Worm (Caenorhabditis elegans) whole organism, late embryonic: ENCODE measurements around the gene sqv-2.

Source experiments
- C08G9.2 ChIP-seq: sonication (generic microtip); optimal IDR thresholded peaks from 2 replicates; lab custom pipeline; 2016; ENCODE audit warnings: mild to moderate bottlenecking, missing genetic modification characterization, moderate library complexity, missing compliant biosample characterization
- C38D4.7 ChIP-seq: fragments of 200-800 bp; sonication (Bioruptor generic); optimal IDR thresholded peaks from 2 replicates; lab custom pipeline; 2018; ENCODE audit warnings: mild to moderate bottlenecking, missing genetic modification characterization, moderate library complexity, missing compliant biosample characterization
- K02D7.2 ChIP-seq: sonication (generic microtip); optimal IDR thresholded peaks from 2 replicates; lab custom pipeline; 2017; ENCODE audit warnings: mild to moderate bottlenecking, missing genetic modification characterization, missing compliant biosample characterization
- T23F11.4 ChIP-seq: fragments of 200-800 bp; sonication (Bioruptor generic); optimal IDR thresholded peaks from 2 replicates; lab custom pipeline; 2018; ENCODE audit warnings: mild to moderate bottlenecking, missing genetic modification characterization, missing compliant biosample characterization
- Y22D7AL.16 ChIP-seq: sonication (generic microtip); optimal IDR thresholded peaks from 2 replicates; lab custom pipeline; 2016; ENCODE audit warnings: missing genetic modification characterization, missing compliant biosample characterization
- ahr-1 ChIP-seq: sonication (generic microtip); optimal IDR thresholded peaks from 2 replicates; lab custom pipeline; 2016; ENCODE audit warnings: missing genetic modification characterization, missing compliant biosample characterization
- ama-1 ChIP-seq: fragments of 150-350 bp; optimal IDR thresholded peaks from 2 replicates; lab custom pipeline; 2014
- ceh-14 ChIP-seq: sonication (generic microtip); optimal IDR thresholded peaks from 2 replicates; lab custom pipeline; 2016; ENCODE audit warnings: missing genotype, missing genetic modification characterization, missing compliant biosample characterization
- ceh-18 ChIP-seq: sonication (generic microtip); optimal IDR thresholded peaks from 2 replicates; lab custom pipeline; 2016; ENCODE audit warnings: missing genetic modification characterization, missing compliant biosample characterization
- ceh-19 ChIP-seq: fragments of 200-800 bp; sonication (Bioruptor generic); optimal IDR thresholded peaks from 2 replicates; lab custom pipeline; 2018; ENCODE audit warnings: mild to moderate bottlenecking, missing genetic modification characterization, missing compliant biosample characterization
- ceh-22 ChIP-seq: sonication (generic microtip); optimal IDR thresholded peaks from 2 replicates; lab custom pipeline; 2017; ENCODE audit warnings: missing biosample characterization, missing genetic modification characterization
- ceh-24 ChIP-seq: sonication (generic microtip); optimal IDR thresholded peaks from 2 replicates; lab custom pipeline; 2016; ENCODE audit warnings: mild to moderate bottlenecking, missing genetic modification characterization, missing compliant biosample characterization
- ceh-30 ChIP-seq: fragments of 150-350 bp; optimal IDR thresholded peaks from 2 replicates; lab custom pipeline; 2014; ENCODE audit warnings: missing biosample characterization, missing genetic modification characterization
- ceh-34 ChIP-seq: sonication (generic microtip); optimal IDR thresholded peaks from 2 replicates; lab custom pipeline; 2016; ENCODE audit warnings: mild to moderate bottlenecking, missing genetic modification characterization, missing compliant biosample characterization
- ceh-45 ChIP-seq: fragments of 200-800 bp; sonication (Bioruptor generic); IDR thresholded peaks from 2 replicates; pipeline ENCODE4 v1.3.6; 2022; ENCODE audit warnings: missing genetic modification reagents, missing genetic modification characterization, missing compliant biosample characterization
- ceh-6 ChIP-seq: fragments of 200-800 bp; sonication (Bioruptor generic); optimal IDR thresholded peaks from 2 replicates; lab custom pipeline; 2018; ENCODE audit warnings: mild to moderate bottlenecking, missing genetic modification characterization, missing compliant biosample characterization
- ceh-9 ChIP-seq: sonication (generic microtip); optimal IDR thresholded peaks from 2 replicates; lab custom pipeline; 2016; ENCODE audit warnings: mild to moderate bottlenecking, missing genetic modification characterization, inconsistent platforms, missing compliant biosample characterization
- dve-1 ChIP-seq: sonication (generic microtip); optimal IDR thresholded peaks from 2 replicates; lab custom pipeline; 2017; ENCODE audit warnings: antibody characterized with exemption, mild to moderate bottlenecking, missing genetic modification characterization, missing compliant biosample characterization
- elt-4 ChIP-seq: sonication (generic microtip); optimal IDR thresholded peaks from 2 replicates; lab custom pipeline; 2016; ENCODE audit warnings: missing genetic modification characterization, missing compliant biosample characterization
- ets-4 ChIP-seq: sonication (generic microtip); optimal IDR thresholded peaks from 2 replicates; lab custom pipeline; 2016; ENCODE audit warnings: missing genetic modification characterization, missing compliant biosample characterization
- fkh-10 ChIP-seq: fragments of 150-350 bp; optimal IDR thresholded peaks from 2 replicates; lab custom pipeline; 2014; ENCODE audit warnings: missing biosample characterization, missing genetic modification reagents, missing genetic modification characterization
- hlh-13 ChIP-seq: fragments of 200-800 bp; sonication (Bioruptor generic); optimal IDR thresholded peaks from 2 replicates; lab custom pipeline; 2018; ENCODE audit warnings: mild to moderate bottlenecking, missing genetic modification characterization, missing compliant biosample characterization
- hlh-15 ChIP-seq: sonication (generic microtip); optimal IDR thresholded peaks from 2 replicates; lab custom pipeline; 2016; ENCODE audit warnings: missing genetic modification characterization, missing compliant biosample characterization
- hlh-30 ChIP-seq: sonication (generic microtip); optimal IDR thresholded peaks from 2 replicates; lab custom pipeline; 2017; ENCODE audit warnings: antibody characterized with exemption, missing genetic modification characterization, missing compliant biosample characterization; ENCODE audit not compliant: insufficient read depth
- hlh-8 ChIP-seq: sonication (generic microtip); optimal IDR thresholded peaks from 2 replicates; lab custom pipeline; 2016; ENCODE audit warnings: missing genotype, missing genetic modification characterization, missing compliant biosample characterization
- lim-6 ChIP-seq: sonication (generic microtip); optimal IDR thresholded peaks from 2 replicates; lab custom pipeline; 2016; ENCODE audit warnings: missing genetic modification characterization, missing compliant biosample characterization
- lin-11 ChIP-seq: fragments of 200-800 bp; sonication (Bioruptor generic); optimal IDR thresholded peaks from 2 replicates; lab custom pipeline; 2018; ENCODE audit warnings: mild to moderate bottlenecking, missing genetic modification characterization, missing compliant biosample characterization
- mec-3 ChIP-seq: sonication (generic microtip); optimal IDR thresholded peaks from 2 replicates; lab custom pipeline; 2016; ENCODE audit warnings: borderline replicate concordance, missing genetic modification characterization, missing compliant biosample characterization
- nfya-1 ChIP-seq: sonication (generic microtip); optimal IDR thresholded peaks from 2 replicates; lab custom pipeline; 2017; ENCODE audit warnings: missing genetic modification characterization, mild to moderate bottlenecking, missing compliant biosample characterization, antibody characterized with exemption, moderate library complexity
- nhr-232 ChIP-seq: sonication (generic microtip); optimal IDR thresholded peaks from 2 replicates; lab custom pipeline; 2016; ENCODE audit warnings: missing genetic modification characterization, missing compliant biosample characterization
- pag-3 ChIP-seq: sonication (generic microtip); optimal IDR thresholded peaks from 2 replicates; lab custom pipeline; 2016; ENCODE audit warnings: missing compliant biosample characterization, missing genetic modification characterization, borderline replicate concordance
- pax-1 ChIP-seq: fragments of 150-350 bp; optimal IDR thresholded peaks from 2 replicates; lab custom pipeline; 2014; ENCODE audit warnings: missing biosample characterization, missing genetic modification characterization
- pha-2 ChIP-seq: sonication (generic microtip); optimal IDR thresholded peaks from 2 replicates; lab custom pipeline; 2017; ENCODE audit warnings: mild to moderate bottlenecking, missing genetic modification characterization, missing compliant biosample characterization
- pha-4 ChIP-seq: fragments of 150-350 bp; optimal IDR thresholded peaks from 2 replicates; lab custom pipeline; 2018; ENCODE audit warnings: missing biosample characterization, missing genetic modification reagents, missing genetic modification characterization
- pqm-1 ChIP-seq: sonication (generic microtip); optimal IDR thresholded peaks from 2 replicates; lab custom pipeline; 2016; ENCODE audit warnings: missing genetic modification characterization, missing compliant biosample characterization
- pros-1 ChIP-seq: fragments of 150-350 bp; optimal IDR thresholded peaks from 2 replicates; lab custom pipeline; 2014; ENCODE audit warnings: missing biosample characterization, missing genetic modification reagents, missing genetic modification characterization
- ref-2 ChIP-seq: sonication (generic microtip); optimal IDR thresholded peaks from 2 replicates; lab custom pipeline; 2016; ENCODE audit warnings: missing genetic modification characterization, missing compliant biosample characterization
- sox-2 ChIP-seq: fragments of 200-800 bp; sonication (Bioruptor generic); IDR thresholded peaks from 2 replicates; pipeline ENCODE4 v1.3.6; 2022; ENCODE audit warnings: missing genetic modification reagents, missing genetic modification characterization, missing compliant biosample characterization
- syd-9 ChIP-seq: sonication (generic microtip); optimal IDR thresholded peaks from 2 replicates; lab custom pipeline; 2016; ENCODE audit warnings: mild to moderate bottlenecking, missing genetic modification characterization, moderate library complexity, missing compliant biosample characterization
- tbx-2 ChIP-seq: sonication (generic microtip); optimal IDR thresholded peaks from 2 replicates; lab custom pipeline; 2016; ENCODE audit warnings: missing genetic modification characterization, missing compliant biosample characterization
- ttx-3 ChIP-seq: sonication (generic microtip); optimal IDR thresholded peaks from 2 replicates; lab custom pipeline; 2016; ENCODE audit warnings: missing genetic modification reagents, missing genetic modification characterization, missing compliant biosample characterization
- unc-3 ChIP-seq, 2 experiments: fragments of 200-800 bp in 1 of 2; sonication (Bioruptor generic) in 1 of 2; sonication (generic microtip) in 1 of 2; conservative IDR thresholded peaks in 1 of 2; optimal IDR thresholded peaks in 1 of 2; 2 replicates each; pipeline versions ENCODE4 v1.3.6 to Lab custom; 2016 to 2022; ENCODE audit warnings: missing compliant biosample characterization in 2 of 2, missing genetic modification characterization in 2 of 2, missing genetic modification reagents in 1 of 2
- unc-42 ChIP-seq: sonication (generic microtip); optimal IDR thresholded peaks from 2 replicates; lab custom pipeline; 2016; ENCODE audit warnings: missing genotype, missing genetic modification characterization, missing compliant biosample characterization
- unc-55 ChIP-seq: sonication (generic microtip); optimal IDR thresholded peaks from 2 replicates; lab custom pipeline; 2017; ENCODE audit warnings: missing biosample characterization, missing genetic modification reagents, missing genetic modification characterization
- unc-86 ChIP-seq: sonication (generic microtip); optimal IDR thresholded peaks from 2 replicates; lab custom pipeline; 2016; ENCODE audit warnings: missing genetic modification characterization, missing compliant biosample characterization
- zip-5 ChIP-seq: sonication (generic microtip); optimal IDR thresholded peaks from 2 replicates; lab custom pipeline; 2016; ENCODE audit warnings: missing genetic modification characterization, missing compliant biosample characterization

The sqv-2 gene

ce11 chrII:2922782-2923181 is 28.6 kb upstream of the sqv-2 start:
- no peak for TF ChIP-seq syd-9 (tag; lab: Kevin White, UChicago)

- TF ChIP-seq ceh-22 (no peak), mec-3 (tag; lab: Kevin White, UChicago) (no peak), ref-2 (no peak), hlh-8 (tag; lab: Kevin White, UChicago) (no peak), ceh-19 (no peak), ceh-9 (tag; lab: Kevin White, UChicago) (no peak), ets-4 (no peak), ceh-30 (tag; lab: Kevin White, UChicago) (no peak), lim-6 (tag; lab: Kevin White, UChicago) (no peak), pag-3 (tag; lab: Kevin White, UChicago) (no peak), unc-42 (no peak), ahr-1 (no peak), pha-4 (tag; lab: Kevin White, UChicago) (no peak)
Measured at ce11 chrII:2922359-2922758, 28.2 kb upstream of the sqv-2 start.

DNA sequence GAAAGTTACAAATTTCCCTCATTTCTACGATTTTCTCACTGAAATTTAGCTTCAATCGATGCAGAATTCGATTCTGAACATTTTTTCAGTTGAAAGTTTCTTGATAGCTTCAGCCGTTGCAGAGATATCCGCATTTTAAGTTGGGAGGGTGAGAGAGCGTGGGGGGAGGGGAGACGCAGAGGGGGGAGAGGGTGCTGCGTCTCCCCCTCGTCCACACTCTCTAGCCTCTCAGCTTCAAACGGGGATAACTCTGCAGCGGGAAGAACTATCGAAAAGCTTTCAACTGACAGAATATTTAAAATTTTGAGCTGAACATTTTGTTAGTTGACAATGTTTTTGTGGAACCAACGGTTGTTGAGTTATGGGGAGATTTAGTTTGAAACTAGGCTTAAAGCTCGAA is 27.7 kb upstream of the sqv-2 start:
- no peak for TF ChIP-seq dve-1 (tag; lab: Kevin White, UChicago)
- TF ChIP-seq ceh-22: no peak
- no peak for TF ChIP-seq ceh-45 (GFP tag; lab: Robert Waterston, UW)
- no peak for TF ChIP-seq hlh-13 (GFP tag; lab: Kevin White, UChicago)
- TF ChIP-seq ceh-18 (tag; lab: Kevin White, UChicago): no peak
- TF ChIP-seq ceh-30 (tag; lab: Kevin White, UChicago): no peak
- TF ChIP-seq syd-9 (tag; lab: Kevin White, UChicago): no peak
- no peak for TF ChIP-seq pros-1
- TF ChIP-seq ceh-6 (GFP tag; lab: Kevin White, UChicago): no peak
- no peak for TF ChIP-seq pha-2
- no peak for TF ChIP-seq lin-11 (tag; lab: Kevin White, UChicago)
- no peak for TF ChIP-seq unc-86
- TF ChIP-seq ceh-34 (tag; lab: Kevin White, UChicago): no peak
- TF ChIP-seq nhr-232 (tag; lab: Kevin White, UChicago): no peak
- no peak for TF ChIP-seq unc-55 (GFP tag; lab: Kevin White, UChicago)
- no peak for TF ChIP-seq tbx-2 (tag; lab: Kevin White, UChicago)
- no peak for TF ChIP-seq K02D7.2 (tag; lab: Kevin White, UChicago)
- no peak for TF ChIP-seq ama-1

DNA sequence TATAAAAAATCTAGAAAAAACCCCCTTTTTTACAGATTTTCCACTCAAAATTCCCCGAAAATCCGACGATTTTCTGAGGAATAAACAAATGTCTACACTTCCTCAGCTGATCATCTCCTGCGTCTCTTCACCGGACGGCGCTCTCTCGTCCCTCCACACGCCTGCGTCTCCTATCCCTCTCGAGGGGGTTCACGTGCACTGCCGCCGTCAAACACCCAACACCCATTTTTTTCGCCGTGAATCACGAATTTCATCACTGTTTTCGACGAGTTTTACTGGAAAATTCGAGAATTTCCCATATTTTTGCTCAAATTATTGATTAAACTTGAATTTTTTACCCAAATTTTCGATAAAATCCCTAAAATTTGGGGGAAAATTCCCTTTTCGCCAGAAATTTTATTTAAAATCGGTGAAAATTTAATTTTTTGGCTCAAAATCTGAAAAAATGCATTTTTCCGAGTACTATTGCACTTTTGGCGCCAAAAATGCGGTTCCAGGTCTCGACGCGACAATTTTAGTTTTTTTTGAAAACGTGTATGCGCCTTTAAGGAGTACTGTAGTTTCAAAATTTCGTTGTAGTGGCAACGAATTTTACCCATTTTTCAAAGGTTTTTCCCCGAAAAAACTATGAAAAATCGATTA is 26.7 kb upstream of the sqv-2 start:
- TF ChIP-seq C38D4.7 (no peak), ttx-3 (no peak), unc-55 (GFP tag; lab: Kevin White, UChicago) (peak; percentile 44), ceh-22 (no peak), nfya-1 (tag; lab: Kevin White, UChicago) (peak; percentile 9), hlh-30 (tag; lab: Kevin White, UChicago) (peak; percentile 89), C08G9.2 (tag; lab: Kevin White, UChicago) (no peak), Y22D7AL.16 (tag; lab: Kevin White, UChicago) (no peak)

- TF ChIP-seq fkh-10 (no peak), unc-42 (no peak), unc-3 (GFP tag; conservative IDR thresholded peaks at IDR 0.05; lab: Robert Waterston, UW) (no peak), unc-3 (tag; optimal IDR thresholded peaks at IDR 0.05; lab: Kevin White, UChicago) (no peak), T23F11.4 (GFP tag; lab: Kevin White, UChicago) (no peak), elt-4 (tag; lab: Kevin White, UChicago) (no peak), sox-2 (no peak), hlh-15 (no peak), hlh-13 (GFP tag; lab: Kevin White, UChicago) (no peak), Y22D7AL.16 (tag; lab: Kevin White, UChicago) (no peak), lim-6 (tag; lab: Kevin White, UChicago) (no peak), ttx-3 (no peak), ceh-24 (tag; lab: Kevin White, UChicago) (no peak), ceh-14 (tag; lab: Kevin White, UChicago) (no peak), pqm-1 (tag; lab: Kevin White, UChicago) (no peak), zip-5 (tag; lab: Kevin White, UChicago) (no peak), pax-1 (no peak)
Measured at ce11 chrII:2920234-2920633, 26.0 kb upstream of the sqv-2 start.
